Fruit fly (Drosophila melanogaster): ENCODE measurements around the gene Cpr67Fa1.

dm6 chr3L:10889692-10890089, at the start of gene Cpr67Fa1:
- TF ChIP-seq psq (optimal IDR thresholded peaks at IDR 0.05) = no peak
- no peak for TF ChIP-seq Dll (optimal IDR thresholded peaks at IDR 0.05)

All from whole organism.